Worm (Caenorhabditis elegans) whole organism, young adult: ENCODE measurements around the gene H38K22.7.
"Not testable (repeated sequence)": the region's sequence is repeated elsewhere in the genome, so short reads cannot be mapped to it uniquely, and the experiment has no call there.

Experiments
- B0261.1 ChIP-seq: sonication (generic microtip); optimal IDR thresholded peaks from 2 replicates; lab custom pipeline; 2016; ENCODE audit warnings: mild to moderate bottlenecking, missing genetic modification characterization, moderate library complexity, missing compliant biosample characterization
- C17E4.6 ChIP-seq: fragments of 200-800 bp; sonication (Bioruptor generic); IDR thresholded peaks from 2 replicates; pipeline ENCODE4 v1.3.6; 2022; ENCODE audit warnings: missing genetic modification reagents, missing genetic modification characterization, missing compliant biosample characterization
- D2030.7 ChIP-seq: fragments of 200-800 bp; sonication (Bioruptor generic); IDR thresholded peaks from 2 replicates; pipeline ENCODE4 v1.3.6; 2022; ENCODE audit warnings: missing genetic modification reagents, missing genetic modification characterization, missing compliant biosample characterization
- F22D6.2 ChIP-seq: sonication (generic microtip); optimal IDR thresholded peaks from 2 replicates; lab custom pipeline; 2016; ENCODE audit warnings: mild to moderate bottlenecking, missing genetic modification characterization, missing compliant biosample characterization
- F33H1.4 ChIP-seq: fragments of 200-800 bp; sonication (Bioruptor generic); IDR thresholded peaks from 2 replicates; pipeline ENCODE4 v1.3.6; 2022; ENCODE audit warnings: missing genetic modification reagents, missing genetic modification characterization, missing compliant biosample characterization
- Y53F4B.3 ChIP-seq: fragments of 200-800 bp; sonication (Bioruptor generic); IDR thresholded peaks from 2 replicates; pipeline ENCODE4 v1.3.6; 2022; ENCODE audit warnings: missing genetic modification reagents, missing genetic modification characterization, missing compliant biosample characterization
- Y53G8AR.9 ChIP-seq: fragments of 200-800 bp; sonication (Bioruptor generic); conservative IDR thresholded peaks from 2 replicates; pipeline ENCODE4 v1.3.6; 2022; ENCODE audit warnings: missing genetic modification reagents, missing genetic modification characterization, missing compliant biosample characterization
- Y79H2A.3 ChIP-seq: fragments of 200-800 bp; sonication (Bioruptor generic); conservative IDR thresholded peaks from 2 replicates; pipeline ENCODE4 v1.3.6; 2022; ENCODE audit warnings: missing genetic modification reagents, missing genetic modification characterization, missing compliant biosample characterization
- Y95B8A.8 ChIP-seq: fragments of 200-800 bp; sonication (Bioruptor generic); IDR thresholded peaks from 2 replicates; pipeline ENCODE4 v1.3.6; 2022; ENCODE audit warnings: missing genetic modification reagents, missing genetic modification characterization, missing compliant biosample characterization
- akir-1 ChIP-seq: fragments of 200-800 bp; sonication (Bioruptor generic); optimal IDR thresholded peaks from 2 replicates; lab custom pipeline; 2018; ENCODE audit warnings: mild to moderate bottlenecking, missing genetic modification characterization, moderate library complexity, missing compliant biosample characterization
- attf-6 ChIP-seq: fragments of 200-800 bp; sonication (Bioruptor generic); IDR thresholded peaks from 2 replicates; pipeline ENCODE4 v1.3.6; 2022; ENCODE audit warnings: missing genetic modification reagents, missing genetic modification characterization, missing compliant biosample characterization
- ccch-3 ChIP-seq: fragments of 200-800 bp; sonication (Bioruptor generic); optimal IDR thresholded peaks from 2 replicates; lab custom pipeline; 2018; ENCODE audit warnings: mild to moderate bottlenecking, missing genetic modification characterization, missing compliant biosample characterization
- cebp-2 ChIP-seq: fragments of 200-800 bp; sonication (Bioruptor generic); IDR thresholded peaks from 2 replicates; pipeline ENCODE4 v1.3.6; 2022; ENCODE audit warnings: missing genetic modification characterization, missing compliant biosample characterization
- ceh-27 ChIP-seq: fragments of 200-800 bp; sonication (Bioruptor generic); optimal IDR thresholded peaks from 2 replicates; lab custom pipeline; 2018; ENCODE audit warnings: mild to moderate bottlenecking, missing genetic modification characterization, moderate library complexity, missing compliant biosample characterization
- ceh-40 ChIP-seq: fragments of 200-800 bp; sonication (Bioruptor generic); IDR thresholded peaks from 2 replicates; pipeline ENCODE4 v1.3.6; 2022; ENCODE audit warnings: missing genetic modification characterization, missing compliant biosample characterization
- ceh-91 ChIP-seq: fragments of 200-800 bp; sonication (Bioruptor generic); IDR thresholded peaks from 2 replicates; pipeline ENCODE4 v1.3.6; 2022; ENCODE audit warnings: missing genetic modification reagents, missing genetic modification characterization, missing compliant biosample characterization
- dox-1 ChIP-seq: fragments of 200-800 bp; sonication (Bioruptor generic); IDR thresholded peaks from 2 replicates; pipeline ENCODE4 v1.3.6; 2022; ENCODE audit warnings: missing genetic modification reagents, missing genetic modification characterization, missing compliant biosample characterization
- egl-44 ChIP-seq: fragments of 200-800 bp; sonication (Bioruptor generic); IDR thresholded peaks from 2 replicates; pipeline ENCODE4 v1.3.6; 2022; ENCODE audit warnings: missing genetic modification reagents, missing genetic modification characterization, missing compliant biosample characterization
- egrh-3 ChIP-seq: fragments of 200-800 bp; sonication (Bioruptor generic); IDR thresholded peaks from 2 replicates; pipeline ENCODE4 v1.3.6; 2022; ENCODE audit warnings: missing genetic modification reagents, missing genetic modification characterization, missing compliant biosample characterization
- ets-4 ChIP-seq: fragments of 200-800 bp; sonication (Bioruptor generic); optimal IDR thresholded peaks from 2 replicates; lab custom pipeline; 2018; ENCODE audit warnings: mild to moderate bottlenecking, missing genetic modification characterization, missing compliant biosample characterization
- fkh-3 ChIP-seq: sonication (generic microtip); optimal IDR thresholded peaks from 2 replicates; lab custom pipeline; 2016; ENCODE audit warnings: mild to moderate bottlenecking, missing genetic modification characterization, missing compliant biosample characterization
- gei-17 ChIP-seq: fragments of 200-800 bp; sonication (Bioruptor generic); optimal IDR thresholded peaks from 2 replicates; lab custom pipeline; 2018; ENCODE audit warnings: mild to moderate bottlenecking, missing genetic modification characterization, missing compliant biosample characterization
- him-1 ChIP-seq: sonication (generic microtip); optimal IDR thresholded peaks from 2 replicates; lab custom pipeline; 2016; ENCODE audit warnings: missing genotype, missing genetic modification reagents, missing genetic modification characterization, missing compliant biosample characterization
- hsf-1 ChIP-seq: fragments of 200-800 bp; sonication (Bioruptor generic); IDR thresholded peaks from 2 replicates; pipeline ENCODE4 v1.3.6; 2022; ENCODE audit warnings: missing genetic modification reagents, missing genetic modification characterization, missing compliant biosample characterization
- let-607 ChIP-seq, 2 experiments: fragments of 200-800 bp in 1 of 2; sonication (Bioruptor generic) in 1 of 2; sonication (generic microtip) in 1 of 2; optimal IDR thresholded peaks; 2 replicates each; lab custom pipeline; 2016 to 2018; ENCODE audit warnings: mild to moderate bottlenecking in 2 of 2, missing compliant biosample characterization in 2 of 2, missing genetic modification characterization in 2 of 2, moderate library complexity in 2 of 2, missing genotype in 1 of 2
- lsl-1 ChIP-seq: fragments of 200-800 bp; sonication (Bioruptor generic); optimal IDR thresholded peaks from 2 replicates; lab custom pipeline; 2018; ENCODE audit warnings: mild to moderate bottlenecking, missing genetic modification characterization, moderate library complexity, missing compliant biosample characterization
- madf-3 ChIP-seq: fragments of 200-800 bp; sonication (Bioruptor generic); IDR thresholded peaks from 2 replicates; pipeline ENCODE4 v1.3.6; 2022; ENCODE audit warnings: missing genetic modification reagents, missing genetic modification characterization, missing compliant biosample characterization
- madf-6 ChIP-seq: fragments of 200-800 bp; sonication (Bioruptor generic); IDR thresholded peaks from 2 replicates; pipeline ENCODE4 v1.3.6; 2022; ENCODE audit warnings: missing genetic modification reagents, missing genetic modification characterization, missing compliant biosample characterization
- mcd-1 ChIP-seq: fragments of 200-800 bp; sonication (Bioruptor generic); IDR thresholded peaks from 2 replicates; pipeline ENCODE4 v1.3.6; 2022; ENCODE audit warnings: missing genetic modification reagents, missing genetic modification characterization, missing compliant biosample characterization
- mel-28 ChIP-seq: sonication (generic microtip); optimal IDR thresholded peaks from 2 replicates; lab custom pipeline; 2016; ENCODE audit warnings: borderline replicate concordance, mild to moderate bottlenecking, missing genetic modification characterization, missing compliant biosample characterization
- nfya-1 ChIP-seq: sonication (generic microtip); optimal IDR thresholded peaks from 2 replicates; lab custom pipeline; 2017; ENCODE audit warnings: antibody characterized with exemption, missing compliant biosample characterization, missing genetic modification characterization, borderline replicate concordance; ENCODE audit not compliant: insufficient read depth
- nhr-80 ChIP-seq: sonication (generic microtip); optimal IDR thresholded peaks from 2 replicates; lab custom pipeline; 2016; ENCODE audit warnings: missing genetic modification characterization, missing compliant biosample characterization
- nhr-90 ChIP-seq: sonication (generic microtip); optimal IDR thresholded peaks from 2 replicates; lab custom pipeline; 2016; ENCODE audit warnings: missing genotype, mild to moderate bottlenecking, missing genetic modification characterization, missing compliant biosample characterization
- rcor-1 ChIP-seq: fragments of 200-800 bp; sonication (Bioruptor generic); IDR thresholded peaks from 2 replicates; pipeline ENCODE4 v1.3.6; 2022; ENCODE audit warnings: missing genetic modification reagents, missing genetic modification characterization, missing compliant biosample characterization
- rec-8 ChIP-seq, 2 experiments: sonication (generic microtip); optimal IDR thresholded peaks; 2 replicates each; lab custom pipeline; 2016; ENCODE audit warnings: mild to moderate bottlenecking in 2 of 2, missing genetic modification characterization in 2 of 2, missing genetic modification reagents in 2 of 2, missing genotype in 2 of 2, missing biosample characterization in 1 of 2, missing compliant biosample characterization in 1 of 2, moderate library complexity in 1 of 2
- rpc-1 ChIP-seq, 2 experiments: fragments of 150-350 bp in 1 of 2; sonication (generic microtip) in 1 of 2; optimal IDR thresholded peaks; 2 replicates each; lab custom pipeline; 2014 to 2018; ENCODE audit warnings: missing biosample characterization in 1 of 2, missing genetic modification characterization in 1 of 2, missing genetic modification reagents in 1 of 2, missing genotype in 1 of 2
- snpc-1.1 ChIP-seq: sonication (generic microtip); optimal IDR thresholded peaks from 2 replicates; lab custom pipeline; 2017; ENCODE audit warnings: missing genetic modification characterization, mild to moderate bottlenecking, missing compliant biosample characterization, antibody characterized with exemption, moderate library complexity, missing genotype, missing genetic modification reagents; ENCODE audit not compliant: insufficient read depth
- snpc-4 ChIP-seq, 5 experiments: fragments of 150-350 bp in 1 of 5; sonication (generic microtip) in 4 of 5; optimal IDR thresholded peaks; 2 replicates each; lab custom pipeline; 2014 to 2018; ENCODE audit warnings: missing genetic modification characterization in 5 of 5, missing biosample characterization in 3 of 5, antibody characterized with exemption in 2 of 5, mild to moderate bottlenecking in 2 of 5, missing compliant biosample characterization in 2 of 5, missing genotype in 2 of 5, moderate library complexity in 2 of 5, missing genetic modification reagents in 1 of 5
- sptf-2 ChIP-seq: fragments of 200-800 bp; sonication (Bioruptor generic); optimal IDR thresholded peaks from 2 replicates; lab custom pipeline; 2018; ENCODE audit warnings: mild to moderate bottlenecking, missing genetic modification characterization, missing compliant biosample characterization
- xnd-1 ChIP-seq: sonication (generic microtip); optimal IDR thresholded peaks from 2 replicates; lab custom pipeline; 2016; ENCODE audit warnings: missing genotype, missing genetic modification reagents, missing genetic modification characterization, missing compliant biosample characterization
- ztf-18 ChIP-seq: sonication (generic microtip); optimal IDR thresholded peaks from 2 replicates; lab custom pipeline; 2016; ENCODE audit warnings: missing genotype, mild to moderate bottlenecking, missing genetic modification characterization, missing compliant biosample characterization
- ztf-25 ChIP-seq: fragments of 200-800 bp; sonication (Bioruptor generic); IDR thresholded peaks from 2 replicates; pipeline ENCODE4 v1.3.6; 2022; ENCODE audit warnings: missing genetic modification reagents, missing genetic modification characterization, missing compliant biosample characterization
- ztf-26 ChIP-seq: sonication (generic microtip); optimal IDR thresholded peaks from 2 replicates; lab custom pipeline; 2017; ENCODE audit warnings: missing genetic modification characterization, missing compliant biosample characterization
- ztf-28 ChIP-seq: fragments of 200-800 bp; sonication (Bioruptor generic); IDR thresholded peaks from 2 replicates; pipeline ENCODE4 v1.3.6; 2022; ENCODE audit warnings: missing genetic modification reagents, missing genetic modification characterization, missing compliant biosample characterization

Gene H38K22.7

DNA sequence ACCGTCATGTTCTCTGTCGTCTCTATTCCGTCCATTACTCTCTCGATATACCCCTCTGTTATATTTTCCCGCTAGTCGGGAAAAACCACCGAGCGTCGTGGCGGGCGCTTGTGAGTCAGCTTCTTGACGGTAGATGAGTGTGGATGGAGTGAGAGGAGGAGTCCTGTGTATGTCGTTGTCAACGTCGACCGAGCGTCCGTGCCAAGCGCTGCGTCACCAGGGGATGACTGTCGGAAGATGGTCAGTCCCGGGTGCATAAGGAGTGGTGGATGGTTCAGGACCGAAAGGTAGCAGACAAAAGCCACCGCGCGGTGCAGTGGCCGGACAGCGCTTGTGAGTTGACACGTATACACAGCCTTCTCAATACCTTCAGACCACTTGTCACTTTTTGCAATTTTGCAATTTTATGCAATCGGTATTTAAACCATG, 47.9 kb downstream of the H38K22.7 start (continued):
- TF ChIP-seq nhr-90 (tag; lab: Kevin White, UChicago) = peak; percentile 40
- TF ChIP-seq dox-1 (GFP tag; lab: Robert Waterston, UW) = peak; percentile 94
- TF ChIP-seq B0261.1 (tag; lab: Kevin White, UChicago) = peak; percentile 71
- TF ChIP-seq let-607 (tag; optimal IDR thresholded peaks at IDR 0.05; lab: Kevin White, UChicago) = peak in 1 of 2 experiments; percentile 45
- peak; percentile 45; the same call in 1 of the 2 replicates for TF ChIP-seq F33H1.4 (GFP tag; lab: Robert Waterston, UW)
- peak; percentile 67; the same call in 1 of the 2 replicates for TF ChIP-seq C17E4.6
- TF ChIP-seq egrh-3 = peak; percentile 78
- TF ChIP-seq madf-3 (GFP tag; lab: Robert Waterston, UW) = 0 out of 2 replicates have a peak, but pooled peaks have one; percentile 42
- TF ChIP-seq rpc-1 (optimal IDR thresholded peaks at IDR 0.05; lab: Kevin White, UChicago) = peak; percentile 69
- TF ChIP-seq rpc-1 (tag; optimal IDR thresholded peaks at IDR 0.05; lab: Kevin White, UChicago) = peak; percentile 66
- 0 out of 2 replicates have a peak, but pooled peaks have one; percentile 40 for TF ChIP-seq ztf-28 (GFP tag; lab: Robert Waterston, UW)
- TF ChIP-seq F22D6.2 (tag; lab: Kevin White, UChicago) = peak; percentile 1
- TF ChIP-seq egl-44 = peak; percentile 76
- peak; percentile 33 for TF ChIP-seq mel-28 (tag; lab: Kevin White, UChicago)
- peak; percentile 30 for TF ChIP-seq lsl-1 (GFP tag; lab: Kevin White, UChicago)
- peak; percentile 56 for TF ChIP-seq ztf-26
- TF ChIP-seq Y95B8A.8 (GFP tag; lab: Robert Waterston, UW) = 0 out of 2 replicates have a peak, but pooled peaks have one; percentile 53
- TF ChIP-seq ztf-25 = peak; percentile 48; the same call in 1 of the 2 replicates
- 0 out of 2 replicates have a peak, but pooled peaks have one; percentile 39 for TF ChIP-seq ceh-91 (GFP tag; lab: Robert Waterston, UW)
- TF ChIP-seq snpc-4 (GFP tag; optimal IDR thresholded peaks at IDR 0.05; lab: Kevin White, UChicago) = not testable (repeated sequence)
- peak in 2 of 4 experiments; percentile 44 to 65 for TF ChIP-seq snpc-4 (tag; optimal IDR thresholded peaks at IDR 0.05; lab: Kevin White, UChicago)
- peak; percentile 60 for TF ChIP-seq nhr-80
- peak; percentile 6 for TF ChIP-seq him-1 (tag; lab: Kevin White, UChicago)
- 0 out of 2 replicates have a peak, but pooled peaks have one; percentile 7 for TF ChIP-seq cebp-2 (GFP tag; lab: Robert Waterston, UW)
- TF ChIP-seq fkh-3 (tag; lab: Kevin White, UChicago) = peak; percentile 55
- TF ChIP-seq madf-6 = peak; percentile 72; the same call in 1 of the 2 replicates
- 0 out of 2 replicates have a peak, but pooled peaks have one; percentile 73 for TF ChIP-seq Y53G8AR.9 (GFP tag; lab: Robert Waterston, UW)
- peak; percentile 65 for TF ChIP-seq ztf-18 (tag; lab: Kevin White, UChicago)
- peak; percentile 51; the same call in 1 of the 2 replicates for TF ChIP-seq ceh-40
- TF ChIP-seq rcor-1 (GFP tag; lab: Robert Waterston, UW) = peak; percentile 85
- peak; percentile 85 for TF ChIP-seq D2030.7

DNA sequence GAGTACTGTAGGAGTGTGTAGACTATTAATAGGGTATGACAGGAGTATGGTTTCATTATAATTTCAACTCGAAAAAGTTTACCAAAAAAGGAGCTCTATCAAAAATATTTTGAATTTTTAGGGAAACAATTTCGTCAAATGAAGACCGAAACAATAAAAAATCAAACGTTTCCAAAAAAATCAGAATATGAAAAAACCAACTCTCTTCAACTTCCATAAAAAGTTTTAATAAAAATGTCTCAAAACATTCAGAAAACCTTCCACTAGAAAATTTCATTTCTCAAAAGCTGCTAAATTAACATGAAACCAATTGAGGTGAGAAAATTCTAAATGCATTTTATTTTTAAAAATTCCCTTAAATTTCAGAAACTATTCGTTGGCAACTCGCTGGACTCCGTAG, 49.1 kb downstream of the H38K22.7 start, which contains the start of gene ckb-3:
ckb-3 (plus strand) TSS at position 301 of the 400 bp plus-strand sequence.
- TF ChIP-seq B0261.1 (tag; lab: Kevin White, UChicago) (no peak), hsf-1 (GFP tag; lab: Robert Waterston, UW) (no peak), gei-17 (GFP tag; lab: Kevin White, UChicago) (no peak), xnd-1 (tag; lab: Kevin White, UChicago) (no peak), sptf-2 (no peak), ets-4 (no peak), rpc-1 (optimal IDR thresholded peaks at IDR 0.05; lab: Kevin White, UChicago) (no peak), rpc-1 (tag; optimal IDR thresholded peaks at IDR 0.05; lab: Kevin White, UChicago) (no peak), ceh-27 (GFP tag; lab: Kevin White, UChicago) (no peak), mcd-1 (GFP tag; lab: Robert Waterston, UW) (no peak), attf-6 (no peak), Y95B8A.8 (GFP tag; lab: Robert Waterston, UW) (no peak), akir-1 (GFP tag; lab: Kevin White, UChicago) (no peak), Y53F4B.3 (GFP tag; lab: Robert Waterston, UW) (no peak), snpc-1.1 (no peak), ccch-3 (no peak), Y79H2A.3 (GFP tag; lab: Robert Waterston, UW) (no peak), nfya-1 (no peak), rec-8 (tag; optimal IDR thresholded peaks at IDR 0.05; lab: Kevin White, UChicago) (no peak), ceh-91 (GFP tag; lab: Robert Waterston, UW) (no peak)
